Worm (Caenorhabditis elegans) whole organism, L1 larva: ENCODE measurements around the gene mltn-10.

Source experiments
- F16B12.6 ChIP-seq: fragments of 150-350 bp; optimal IDR thresholded peaks from 2 replicates; lab custom pipeline; 2014; ENCODE audit warnings: missing biosample characterization, missing genetic modification characterization
- Y116A8C.19 ChIP-seq: sonication (generic microtip); optimal IDR thresholded peaks from 2 replicates; lab custom pipeline; 2016; ENCODE audit warnings: missing compliant biosample characterization, missing genetic modification characterization, borderline replicate concordance
- alr-1 ChIP-seq: fragments of 200-800 bp; sonication (Bioruptor generic); optimal IDR thresholded peaks from 2 replicates; lab custom pipeline; 2018; ENCODE audit warnings: borderline replicate concordance, mild to moderate bottlenecking, missing genetic modification characterization, missing compliant biosample characterization
- ama-1 ChIP-seq: fragments of 150-350 bp; optimal IDR thresholded peaks from 2 replicates; lab custom pipeline; 2014
- ceh-88 ChIP-seq: fragments of 200-800 bp; sonication (Bioruptor generic); IDR thresholded peaks from 2 replicates; pipeline ENCODE4 v1.3.6; 2022; ENCODE audit warnings: missing genetic modification characterization, missing compliant biosample characterization
- dpl-1 ChIP-seq, 3 experiments: fragments of 150-350 bp in 2 of 3; sonication (generic microtip) in 1 of 3; optimal IDR thresholded peaks; 2 replicates each; lab custom pipeline; 2014 to 2017; ENCODE audit warnings: missing biosample characterization in 3 of 3, missing genetic modification characterization in 3 of 3, missing genetic modification reagents in 3 of 3
- efl-1 ChIP-seq, 4 experiments: fragments of 150-350 bp; optimal IDR thresholded peaks in 3 of 4; peaks in 1 of 4; 1 replicate in 1 of 4; 2 replicates in 3 of 4; lab custom pipeline; 2014; ENCODE audit warnings: missing biosample characterization in 2 of 4, missing genetic modification characterization in 2 of 4, missing genetic modification reagents in 2 of 4
- efl-3 ChIP-seq: fragments of 200-800 bp; sonication (Bioruptor generic); optimal IDR thresholded peaks from 2 replicates; lab custom pipeline; 2018; ENCODE audit warnings: mild to moderate bottlenecking, missing genetic modification characterization, missing compliant biosample characterization
- egl-13 ChIP-seq: sonication (generic microtip); optimal IDR thresholded peaks from 2 replicates; lab custom pipeline; 2016; ENCODE audit warnings: missing genotype, missing genetic modification reagents, missing genetic modification characterization, missing compliant biosample characterization
- egl-27 ChIP-seq, 2 experiments: fragments of 150-350 bp in 1 of 2; sonication (generic microtip); optimal IDR thresholded peaks; 3 replicates each; lab custom pipeline; 2017 to 2018; ENCODE audit warnings: missing biosample characterization in 2 of 2, missing genetic modification characterization in 2 of 2, missing genetic modification reagents in 2 of 2
- elt-2 ChIP-seq: sonication (generic microtip); optimal IDR thresholded peaks from 2 replicates; lab custom pipeline; 2016; ENCODE audit warnings: missing genetic modification characterization, mild to moderate bottlenecking, inconsistent platforms, missing compliant biosample characterization, missing genetic modification reagents
- ets-5 ChIP-seq: fragments of 200-800 bp; sonication (Bioruptor generic); IDR thresholded peaks from 2 replicates; pipeline ENCODE4 v1.3.6; 2022; ENCODE audit warnings: missing genetic modification characterization, missing compliant biosample characterization
- fkh-10 ChIP-seq: sonication (generic microtip); optimal IDR thresholded peaks from 2 replicates; lab custom pipeline; 2017; ENCODE audit warnings: missing biosample characterization, missing genetic modification reagents, missing genetic modification characterization
- fkh-4 ChIP-seq: sonication (generic microtip); optimal IDR thresholded peaks from 2 replicates; lab custom pipeline; 2016; ENCODE audit warnings: missing compliant biosample characterization, missing genetic modification characterization, borderline replicate concordance
- fkh-8 ChIP-seq: sonication (generic microtip); optimal IDR thresholded peaks from 2 replicates; lab custom pipeline; 2016; ENCODE audit warnings: mild to moderate bottlenecking, missing genetic modification characterization, missing compliant biosample characterization
- fos-1 ChIP-seq: fragments of 150-350 bp; optimal IDR thresholded peaks from 2 replicates; lab custom pipeline; 2014; ENCODE audit warnings: missing biosample characterization, missing genetic modification characterization
- hlh-4 ChIP-seq: sonication (generic microtip); optimal IDR thresholded peaks from 2 replicates; lab custom pipeline; 2016; ENCODE audit warnings: mild to moderate bottlenecking, missing genetic modification characterization, missing compliant biosample characterization
- irx-1 ChIP-seq: sonication (generic microtip); optimal IDR thresholded peaks from 2 replicates; lab custom pipeline; 2016; ENCODE audit warnings: missing genetic modification characterization, missing compliant biosample characterization
- isw-1 ChIP-seq: fragments of 200-800 bp; sonication (Bioruptor generic); IDR thresholded peaks from 2 replicates; pipeline ENCODE4 v1.3.6; 2022; ENCODE audit warnings: missing genetic modification characterization, missing compliant biosample characterization
- jun-1 ChIP-seq: fragments of 150-350 bp; optimal IDR thresholded peaks from 2 replicates; lab custom pipeline; 2014; ENCODE audit warnings: missing biosample characterization, missing genetic modification reagents, missing genetic modification characterization
- lin-15B ChIP-seq: fragments of 150-350 bp; sonication (generic microtip); optimal IDR thresholded peaks from 3 replicates; lab custom pipeline; 2014; ENCODE audit warnings: missing biosample characterization, missing genetic modification characterization
- lin-39 ChIP-seq: fragments of 150-350 bp; optimal IDR thresholded peaks from 2 replicates; lab custom pipeline; 2014; ENCODE audit warnings: missing biosample characterization, missing genetic modification reagents, missing genetic modification characterization
- lir-3 ChIP-seq: sonication (generic microtip); optimal IDR thresholded peaks from 2 replicates; lab custom pipeline; 2016; ENCODE audit warnings: mild to moderate bottlenecking, missing genetic modification characterization, moderate library complexity, missing compliant biosample characterization; ENCODE audit not compliant: poor library complexity
- nhr-12 ChIP-seq: sonication (generic microtip); optimal IDR thresholded peaks from 2 replicates; lab custom pipeline; 2017; ENCODE audit warnings: missing biosample characterization, missing genetic modification characterization
- nhr-19 ChIP-seq: fragments of 200-800 bp; sonication (Bioruptor generic); conservative IDR thresholded peaks from 2 replicates; pipeline ENCODE4 v1.3.6; 2022; ENCODE audit warnings: missing genetic modification characterization, missing compliant biosample characterization
- nhr-20 ChIP-seq: sonication (generic microtip); optimal IDR thresholded peaks from 2 replicates; lab custom pipeline; 2016; ENCODE audit warnings: mild to moderate bottlenecking, missing genetic modification characterization, missing compliant biosample characterization
- nhr-237 ChIP-seq: fragments of 150-350 bp; optimal IDR thresholded peaks from 2 replicates; lab custom pipeline; 2014; ENCODE audit warnings: missing biosample characterization, missing genetic modification characterization
- nhr-28 ChIP-seq: fragments of 150-350 bp; optimal IDR thresholded peaks from 2 replicates; lab custom pipeline; 2014; ENCODE audit warnings: missing biosample characterization, missing genetic modification characterization
- nhr-47 ChIP-seq: sonication (generic microtip); optimal IDR thresholded peaks from 2 replicates; lab custom pipeline; 2016; ENCODE audit warnings: mild to moderate bottlenecking, missing genetic modification characterization, moderate library complexity, missing compliant biosample characterization
- nhr-71 ChIP-seq: sonication (generic microtip); optimal IDR thresholded peaks from 2 replicates; lab custom pipeline; 2016; ENCODE audit warnings: mild to moderate bottlenecking, missing genetic modification characterization, moderate library complexity, missing compliant biosample characterization
- nhr-76 ChIP-seq: sonication (generic microtip); optimal IDR thresholded peaks from 2 replicates; lab custom pipeline; 2017; ENCODE audit warnings: missing biosample characterization, missing genetic modification characterization
- nhr-85 ChIP-seq: sonication (generic microtip); peaks from one replicate; lab custom pipeline; 2016; ENCODE audit warnings: missing genetic modification characterization, inconsistent platforms, missing compliant biosample characterization
- pag-3 ChIP-seq: sonication (generic microtip); optimal IDR thresholded peaks from 2 replicates; lab custom pipeline; 2017; ENCODE audit warnings: missing genetic modification characterization, mild to moderate bottlenecking, missing compliant biosample characterization, antibody characterized with exemption, borderline replicate concordance; ENCODE audit not compliant: insufficient read depth
- pqm-1 ChIP-seq: sonication (generic microtip); optimal IDR thresholded peaks from 3 replicates; lab custom pipeline; 2017; ENCODE audit warnings: missing biosample characterization, missing genetic modification characterization
- snu-23 ChIP-seq: sonication (generic microtip); optimal IDR thresholded peaks from 2 replicates; lab custom pipeline; 2016; ENCODE audit warnings: missing genetic modification characterization, missing compliant biosample characterization
- sox-4 ChIP-seq: sonication (generic microtip); optimal IDR thresholded peaks from 2 replicates; lab custom pipeline; 2016; ENCODE audit warnings: missing genetic modification characterization, missing compliant biosample characterization
- sptf-1 ChIP-seq: fragments of 150-350 bp; optimal IDR thresholded peaks from 2 replicates; lab custom pipeline; 2014; ENCODE audit warnings: missing biosample characterization, missing genetic modification characterization
- unc-98 ChIP-seq: fragments of 200-800 bp; sonication (Bioruptor generic); IDR thresholded peaks from 2 replicates; pipeline ENCODE4 v1.3.6; 2022; ENCODE audit warnings: missing genetic modification characterization, missing compliant biosample characterization
- xbp-1 ChIP-seq: sonication (generic microtip); optimal IDR thresholded peaks from 2 replicates; lab custom pipeline; 2016; ENCODE audit warnings: missing genetic modification characterization, missing compliant biosample characterization
- ztf-11 ChIP-seq, 2 experiments: sonication (generic microtip); optimal IDR thresholded peaks; 2 replicates each; lab custom pipeline; 2016 to 2017; ENCODE audit warnings: missing genetic modification characterization in 2 of 2, missing biosample characterization in 1 of 2, missing compliant biosample characterization in 1 of 2

The mltn-10 gene

ce11 chrII:14578716-14579115 lies 44.1 kb upstream of the mltn-10 start, which contains the start of gene C01G12.9:
Gene C01G12.9 (plus strand): TSS chrII:14579016.
- TF ChIP-seq alr-1 (tag; lab: Kevin White, UChicago) (no peak), efl-1 (optimal IDR thresholded peaks at IDR 0.05; lab: Kevin White, UChicago) (no peak), efl-1 (GFP tag; optimal IDR thresholded peaks at IDR 0.05 in 1 of 2; lab: Kevin White, UChicago) (peak in 1 of 2 experiments; percentile 51)
- TF ChIP-seq, all 84 proteins: peak for 1

- TF ChIP-seq nhr-237 (tag; lab: Kevin White, UChicago) (no peak), efl-1 (optimal IDR thresholded peaks at IDR 0.05; lab: Kevin White, UChicago) (no peak), efl-1 (GFP tag; optimal IDR thresholded peaks at IDR 0.05 in 1 of 2; lab: Kevin White, UChicago) (peak in 1 of 2 experiments; percentile 62)
These were observed 42.3 kb upstream of the mltn-10 start, which contains the start of the genes nspb-8 and nspb-9 for ce11 chrII:14580549-14580948. Gene nspb-8 (minus strand): TSS chrII:14580649. Gene nspb-9 (plus strand): TSS chrII:14580859.

- TF ChIP-seq fos-1 (tag; lab: Kevin White, UChicago) (no peak), jun-1 (tag; lab: Kevin White, UChicago) (no peak), hlh-4 (tag; lab: Kevin White, UChicago) (no peak), efl-1 (optimal IDR thresholded peaks at IDR 0.05; lab: Kevin White, UChicago) (no peak), efl-1 (GFP tag; optimal IDR thresholded peaks at IDR 0.05 in 1 of 2; lab: Kevin White, UChicago) (no peak), alr-1 (tag; lab: Kevin White, UChicago) (no peak), sox-4 (no peak), F16B12.6 (tag; lab: Kevin White, UChicago) (no peak)
These were observed 40.7 kb upstream of the mltn-10 start, which contains the start of gene C01G12.3 for ce11 chrII:14582206-14582605. Gene C01G12.3 (minus strand): TSS chrII:14582306.

- TF ChIP-seq lin-39 (tag; lab: Kevin White, UChicago) (no peak), nhr-71 (tag; lab: Kevin White, UChicago) (no peak), lir-3 (tag; lab: Kevin White, UChicago) (no peak), Y116A8C.19 (tag; lab: Kevin White, UChicago) (no peak), snu-23 (GFP tag; lab: Kevin White, UChicago) (no peak), ztf-11 (tag; optimal IDR thresholded peaks at IDR 0.05; lab: Kevin White, UChicago) (no peak)
These were observed 35.5 kb upstream of the mltn-10 start, which contains the start of gene C01G12.5 for ce11 chrII:14587407-14587806. Gene C01G12.5 (minus strand): TSS chrII:14587507.

- TF ChIP-seq efl-3 (GFP tag; lab: Kevin White, UChicago) (no peak), fkh-10 (GFP tag; lab: Kevin White, UChicago) (no peak), nhr-76 (no peak), nhr-12 (no peak), irx-1 (tag; lab: Kevin White, UChicago) (no peak), egl-13 (no peak), nhr-19 (no peak), efl-1 (optimal IDR thresholded peaks at IDR 0.05; lab: Kevin White, UChicago) (no peak), efl-1 (GFP tag; optimal IDR thresholded peaks at IDR 0.05 in 1 of 2; lab: Kevin White, UChicago) (no peak), sox-4 (no peak), pag-3 (no peak), ceh-88 (no peak), isw-1 (GFP tag; lab: Robert Waterston, UW) (no peak), nhr-85 (tag; lab: Kevin White, UChicago) (no peak), nhr-20 (tag; lab: Kevin White, UChicago) (no peak), fkh-4 (tag; lab: Kevin White, UChicago) (no peak)
These were observed 34.7 kb upstream of the mltn-10 start, which contains the start of gene nspb-10 for ce11 chrII:14588162-14588561. Gene nspb-10 (minus strand): TSS chrII:14588262.

- TF ChIP-seq F16B12.6 (tag; lab: Kevin White, UChicago), result no peak
- peak; percentile 1 for TF ChIP-seq sox-4
- no peak for TF ChIP-seq nhr-85 (tag; lab: Kevin White, UChicago)
- no peak for TF ChIP-seq ama-1 (lab: Kevin White, UChicago)
- TF ChIP-seq lin-15B (tag; lab: Kevin White, UChicago), result no peak
- no peak for TF ChIP-seq unc-98 (GFP tag; lab: Robert Waterston, UW)
- TF ChIP-seq ets-5 (GFP tag; lab: Robert Waterston, UW), result no peak
- no peak for TF ChIP-seq xbp-1 (tag; lab: Kevin White, UChicago)
- peak; percentile 12 for TF ChIP-seq nhr-20 (tag; lab: Kevin White, UChicago)
- no peak for TF ChIP-seq efl-3 (GFP tag; lab: Kevin White, UChicago)
- TF ChIP-seq nhr-47, result peak; percentile 45
- TF ChIP-seq fkh-8 (tag; lab: Kevin White, UChicago), result peak; percentile 79
- TF ChIP-seq dpl-1 (GFP tag; optimal IDR thresholded peaks at IDR 0.05; lab: Kevin White, UChicago), result no peak
- TF ChIP-seq nhr-71 (tag; lab: Kevin White, UChicago), result peak; percentile 61
- TF ChIP-seq nhr-28 (tag; lab: Kevin White, UChicago), result no peak
- TF ChIP-seq sptf-1 (tag; lab: Kevin White, UChicago), result no peak
- TF ChIP-seq lir-3 (tag; lab: Kevin White, UChicago), result no peak
- no peak for TF ChIP-seq egl-27 (tag; optimal IDR thresholded peaks at IDR 0.05; lab: Kevin White, UChicago)
- no peak for TF ChIP-seq elt-2 (tag; lab: Kevin White, UChicago)
- no peak for TF ChIP-seq pqm-1 (tag; lab: Kevin White, UChicago)
These were observed 31.2 kb upstream of the mltn-10 start, which contains the start of gene C01G12.7 for ce11 chrII:14591699-14592098. Gene C01G12.7 (minus strand): TSS chrII:14591893.
